Fruit fly (Drosophila melanogaster) whole organism, embryonic: ENCODE measurements around the gene Gyc88E.

ENCODE experiments used
- CG10431 ChIP-seq: fragments of 200-800 bp; sonication (Bioruptor generic); optimal IDR thresholded peaks from 3 replicates; lab custom pipeline; 2018; ENCODE audit warnings: missing biosample characterization, mild to moderate bottlenecking, missing genetic modification characterization
- CG11560 ChIP-seq: fragments of 200-800 bp; sonication (Bioruptor generic); IDR thresholded peaks from 3 replicates; pipeline ENCODE4 v1.3.6; 2022; ENCODE audit warnings: missing biosample characterization, missing genetic modification characterization
- CG12071 ChIP-seq: fragments of 200-800 bp; sonication (Bioruptor generic); optimal IDR thresholded peaks from 3 replicates; lab custom pipeline; 2018; ENCODE audit warnings: missing biosample characterization, mild to moderate bottlenecking, missing genetic modification characterization
- CG12155 ChIP-seq: fragments of 200-800 bp; sonication (Bioruptor generic); optimal IDR thresholded peaks from 3 replicates; lab custom pipeline; 2016; ENCODE audit warnings: missing biosample characterization, missing genetic modification characterization
- CG12299 ChIP-seq: fragments of 200-800 bp; sonication (Bioruptor generic); optimal IDR thresholded peaks from 2 replicates; lab custom pipeline; 2018; ENCODE audit warnings: missing biosample characterization, mild to moderate bottlenecking, missing genetic modification characterization
- CG12769 ChIP-seq: fragments of 200-800 bp; sonication (Bioruptor generic); optimal IDR thresholded peaks from 2 replicates; lab custom pipeline; 2019; ENCODE audit warnings: missing biosample characterization, mild to moderate bottlenecking, missing genetic modification characterization, moderate library complexity
- CG13123 ChIP-seq: fragments of 200-800 bp; sonication (Bioruptor generic); optimal IDR thresholded peaks from 2 replicates; lab custom pipeline; 2016; ENCODE audit warnings: missing biosample characterization, missing genetic modification characterization
- CG13287 ChIP-seq: fragments of 200-800 bp; sonication (Bioruptor generic); IDR thresholded peaks from 2 replicates; pipeline ENCODE4 v1.3.6; 2022; ENCODE audit warnings: missing biosample characterization, missing genetic modification characterization; ENCODE audit not compliant: partially characterized antibody
- CG14441 ChIP-seq: fragments of 200-800 bp; sonication (Bioruptor generic); IDR thresholded peaks from 2 replicates; pipeline ENCODE4 v1.3.6; 2022; ENCODE audit warnings: missing biosample characterization, missing genetic modification characterization
- CG17359 ChIP-seq: fragments of 200-800 bp; sonication (Bioruptor generic); optimal IDR thresholded peaks from 3 replicates; lab custom pipeline; 2018; ENCODE audit warnings: missing biosample characterization, mild to moderate bottlenecking, missing genetic modification characterization, moderate library complexity
- CG17385 ChIP-seq: fragments of 200-800 bp; sonication (Bioruptor generic); optimal IDR thresholded peaks from 3 replicates; lab custom pipeline; 2018; ENCODE audit warnings: missing biosample characterization, mild to moderate bottlenecking, missing genetic modification characterization
- CG17829 ChIP-seq: fragments of 200-800 bp; optimal IDR thresholded peaks from 2 replicates; lab custom pipeline; 2019; ENCODE audit warnings: missing biosample characterization, mild to moderate bottlenecking, missing genetic modification characterization, moderate library complexity
- CG2875 ChIP-seq: fragments of 200-800 bp; sonication (Bioruptor generic); optimal IDR thresholded peaks from 2 replicates; lab custom pipeline; 2017; ENCODE audit warnings: missing biosample characterization, mild to moderate bottlenecking, missing genetic modification characterization, missing genetic modification reagents
- CG33213 ChIP-seq: fragments of 200-800 bp; sonication (Bioruptor generic); optimal IDR thresholded peaks from 3 replicates; lab custom pipeline; 2016; ENCODE audit warnings: missing biosample characterization, missing genetic modification characterization
- CG5180 ChIP-seq: fragments of 200-800 bp; sonication (Bioruptor generic); optimal IDR thresholded peaks from 3 replicates; lab custom pipeline; 2017; ENCODE audit warnings: missing biosample characterization, missing genetic modification characterization, mild to moderate bottlenecking, moderate library complexity, missing genetic modification reagents
- CG6272 ChIP-seq: fragments of 200-800 bp; sonication (Bioruptor generic); IDR thresholded peaks from 2 replicates; pipeline ENCODE4 v1.3.6; 2022; ENCODE audit warnings: missing biosample characterization, missing genetic modification characterization
- CG6683 ChIP-seq: fragments of 200-800 bp; sonication (Bioruptor generic); optimal IDR thresholded peaks from 2 replicates; lab custom pipeline; 2017; ENCODE audit warnings: missing biosample characterization, mild to moderate bottlenecking, missing genetic modification characterization, missing genetic modification reagents
- CG7372 ChIP-seq: fragments of 200-800 bp; sonication (Bioruptor generic); IDR thresholded peaks from 2 replicates; pipeline ENCODE4 v1.3.6; 2022; ENCODE audit warnings: missing biosample characterization, missing genetic modification characterization
- CG7928 ChIP-seq: fragments of 200-800 bp; sonication (Bioruptor generic); optimal IDR thresholded peaks from 2 replicates; lab custom pipeline; 2017; ENCODE audit warnings: missing biosample characterization, mild to moderate bottlenecking, missing genetic modification characterization
- CTCF ChIP-seq: fragments of 200-800 bp; sonication (Bioruptor generic); optimal IDR thresholded peaks from 2 replicates; lab custom pipeline; 2017; ENCODE audit warnings: missing biosample characterization, mild to moderate bottlenecking, missing genetic modification characterization, moderate library complexity
- Camta ChIP-seq: fragments of 200-800 bp; sonication (Bioruptor generic); optimal IDR thresholded peaks from 2 replicates; lab custom pipeline; 2016; ENCODE audit warnings: missing biosample characterization, missing genetic modification characterization
- Dad ChIP-seq: fragments of 200-800 bp; sonication (Bioruptor generic); optimal IDR thresholded peaks from 3 replicates; lab custom pipeline; 2016; ENCODE audit warnings: missing biosample characterization, missing genetic modification characterization
- Doc2 ChIP-seq: fragments of 200-800 bp; sonication (Bioruptor generic); IDR thresholded peaks from 2 replicates; pipeline ENCODE4 v1.3.6; 2022; ENCODE audit warnings: missing biosample characterization, missing genetic modification characterization
- Hey ChIP-seq: fragments of 200-800 bp; sonication (Bioruptor generic); optimal IDR thresholded peaks from 3 replicates; lab custom pipeline; 2018; ENCODE audit warnings: missing biosample characterization, mild to moderate bottlenecking, missing genetic modification characterization
- Hr51 ChIP-seq, 2 experiments: fragments of 200-800 bp; sonication (Bioruptor generic); optimal IDR thresholded peaks; 2 replicates in 1 of 2; 3 replicates in 1 of 2; lab custom pipeline; 2016 to 2018; ENCODE audit warnings: missing biosample characterization in 2 of 2, missing genetic modification characterization in 2 of 2, mild to moderate bottlenecking in 1 of 2, moderate library complexity in 1 of 2
- Med ChIP-seq: fragments of 200-800 bp; sonication (Bioruptor generic); peaks from one replicate; lab custom pipeline; 2016; ENCODE audit warnings: missing biosample characterization, missing genetic modification characterization, mild to moderate bottlenecking, inconsistent platforms, moderate library complexity
- Neu2 ChIP-seq: fragments of 200-800 bp; sonication (Bioruptor generic); optimal IDR thresholded peaks from 3 replicates; lab custom pipeline; 2016; ENCODE audit warnings: missing biosample characterization, missing genetic modification characterization, borderline replicate concordance
- Oaz ChIP-seq: fragments of 200-800 bp; sonication (Bioruptor generic); IDR thresholded peaks from 2 replicates; pipeline ENCODE4 v1.3.6; 2022; ENCODE audit warnings: missing biosample characterization, missing genetic modification characterization
- Ptx1 ChIP-seq: fragments of 200-800 bp; sonication (Bioruptor generic); IDR thresholded peaks from 2 replicates; pipeline ENCODE4 v1.3.6; 2022; ENCODE audit warnings: missing biosample characterization, missing genetic modification characterization
- Trl ChIP-seq, 3 experiments: fragments of >200 bp in 2 of 3; fragments of 200-800 bp in 1 of 3; sonication (Bioruptor generic) in 1 of 3; optimal IDR thresholded peaks; 2 replicates in 1 of 3; 3 replicates in 2 of 3; lab custom pipeline; 2016 to 2017; ENCODE audit warnings: missing biosample characterization in 1 of 3, missing genetic modification characterization in 1 of 3
- aop ChIP-seq: fragments of 200-800 bp; sonication (Bioruptor generic); IDR thresholded peaks from 2 replicates; pipeline ENCODE4 v1.3.6; 2022; ENCODE audit warnings: missing biosample characterization, missing genetic modification characterization
- ash1 ChIP-seq: fragments of 200-800 bp; sonication (Bioruptor generic); optimal IDR thresholded peaks from 2 replicates; lab custom pipeline; 2018; ENCODE audit warnings: missing biosample characterization, mild to moderate bottlenecking, missing genetic modification characterization
- bowl ChIP-seq: fragments of 200-800 bp; sonication (Bioruptor generic); IDR thresholded peaks from 2 replicates; pipeline ENCODE4 v1.3.6; 2022; ENCODE audit warnings: missing biosample characterization, missing genetic modification characterization
- cato ChIP-seq: fragments of 200-800 bp; sonication (Bioruptor generic); optimal IDR thresholded peaks from 2 replicates; lab custom pipeline; 2016; ENCODE audit warnings: missing biosample characterization, missing genetic modification characterization, borderline replicate concordance
- croc ChIP-seq: fragments of 200-800 bp; sonication (Bioruptor generic); conservative IDR thresholded peaks from 3 replicates; pipeline ENCODE4 v1.3.6; 2022; ENCODE audit warnings: missing biosample characterization, missing genetic modification characterization
- emc ChIP-seq: fragments of 200-800 bp; sonication (Bioruptor generic); optimal IDR thresholded peaks from 2 replicates; lab custom pipeline; 2016; ENCODE audit warnings: missing biosample characterization, missing genetic modification characterization
- gsb ChIP-seq: fragments of 200-800 bp; sonication (Bioruptor generic); IDR thresholded peaks from 2 replicates; pipeline ENCODE4 v1.3.6; 2022; ENCODE audit warnings: missing biosample characterization, missing genetic modification characterization
- gt ChIP-seq: fragments of 200-800 bp; sonication (Bioruptor generic); IDR thresholded peaks from 2 replicates; pipeline ENCODE4 v1.3.6; 2022; ENCODE audit warnings: missing biosample characterization, missing genetic modification characterization
- ham ChIP-seq: fragments of 200-800 bp; sonication (Bioruptor generic); IDR thresholded peaks from 2 replicates; pipeline ENCODE4 v1.3.6; 2022; ENCODE audit warnings: missing biosample characterization, missing genetic modification characterization
- ind ChIP-seq: fragments of 200-800 bp; sonication (Bioruptor generic); optimal IDR thresholded peaks from 3 replicates; lab custom pipeline; 2016; ENCODE audit warnings: missing biosample characterization, missing genetic modification characterization
- maf-S ChIP-seq: fragments of 200-800 bp; sonication (Bioruptor generic); optimal IDR thresholded peaks from 2 replicates; lab custom pipeline; 2016; ENCODE audit warnings: missing biosample characterization, missing genetic modification characterization
- mirr ChIP-seq: fragments of 200-800 bp; sonication (Bioruptor generic); optimal IDR thresholded peaks from 3 replicates; lab custom pipeline; 2018; ENCODE audit warnings: missing biosample characterization, mild to moderate bottlenecking, missing genetic modification characterization
- nau ChIP-seq: fragments of 200-800 bp; sonication (Bioruptor generic); optimal IDR thresholded peaks from 3 replicates; lab custom pipeline; 2017; ENCODE audit warnings: missing biosample characterization, mild to moderate bottlenecking, missing genetic modification characterization, missing genetic modification reagents
- prd ChIP-seq, 3 experiments: fragments of >200 bp in 2 of 3; fragments of 200-800 bp in 1 of 3; sonication (Bioruptor generic) in 1 of 3; optimal IDR thresholded peaks in 2 of 3; IDR thresholded peaks in 1 of 3; 2 replicates in 2 of 3; 3 replicates in 1 of 3; pipeline versions ENCODE4 v1.3.6 to Lab custom; 2017 to 2022; ENCODE audit warnings: missing biosample characterization in 1 of 3, missing genetic modification characterization in 1 of 3
- ranshi ChIP-seq: fragments of 200-800 bp; sonication (Bioruptor generic); IDR thresholded peaks from 2 replicates; pipeline ENCODE4 v1.3.6; 2022; ENCODE audit warnings: missing biosample characterization, missing genetic modification characterization
- run ChIP-seq: fragments of 200-800 bp; sonication (Bioruptor generic); optimal IDR thresholded peaks from 3 replicates; lab custom pipeline; 2018; ENCODE audit warnings: missing biosample characterization, mild to moderate bottlenecking, missing genetic modification characterization
- so ChIP-seq: fragments of 200-800 bp; sonication (Bioruptor generic); IDR thresholded peaks from 3 replicates; pipeline ENCODE4 v1.3.6; 2022; ENCODE audit warnings: missing biosample characterization, missing genetic modification characterization
- sr ChIP-seq: fragments of 200-800 bp; sonication (Bioruptor generic); IDR thresholded peaks from 3 replicates; pipeline ENCODE4 v1.3.6; 2022; ENCODE audit warnings: missing biosample characterization, missing genetic modification characterization
- stwl ChIP-seq: fragments of 200-800 bp; sonication (Bioruptor generic); optimal IDR thresholded peaks from 3 replicates; lab custom pipeline; 2018; ENCODE audit warnings: missing biosample characterization, mild to moderate bottlenecking, missing genetic modification characterization, moderate library complexity
- vnd ChIP-seq: fragments of 200-800 bp; sonication (Bioruptor generic); IDR thresholded peaks from 3 replicates; pipeline ENCODE4 v1.3.6; 2022; ENCODE audit warnings: missing biosample characterization, missing genetic modification characterization; ENCODE audit not compliant: partially characterized antibody
- zen2 ChIP-seq: fragments of 200-800 bp; sonication (Bioruptor generic); IDR thresholded peaks from 3 replicates; pipeline ENCODE4 v1.3.6; 2022; ENCODE audit warnings: missing biosample characterization, missing genetic modification characterization; ENCODE audit not compliant: partially characterized antibody

The Gyc88E gene

DNA sequence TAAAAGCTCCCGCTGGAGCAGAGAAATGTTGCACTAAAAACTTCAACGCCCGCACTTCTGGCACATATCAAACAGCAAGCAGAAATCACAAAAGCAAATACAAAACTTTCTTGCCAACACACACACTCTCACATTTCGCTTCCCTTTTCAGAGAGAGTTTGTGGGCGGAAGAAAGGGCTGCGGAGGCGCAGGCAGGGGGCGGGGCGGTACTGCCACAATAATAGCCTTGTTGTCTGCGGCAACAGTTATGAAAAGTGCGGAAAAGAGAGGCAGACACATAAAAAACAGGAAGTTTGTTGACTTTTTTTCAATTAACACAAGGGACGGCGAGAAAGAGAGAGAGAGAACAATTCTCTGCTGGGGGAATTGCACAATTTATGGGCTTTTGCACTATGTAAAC, 19.3 kb upstream of the Gyc88E start (continued):
- peak in 1 of 2 experiments; percentile 3 for TF ChIP-seq Hr51 (GFP tag; optimal IDR thresholded peaks at IDR 0.05; lab: Kevin White, UChicago)
- no peak for TF ChIP-seq CG13123 (GFP tag; lab: Kevin White, UChicago)
- no peak for TF ChIP-seq sr (GFP tag; lab: Robert Waterston, UW)
- peak; percentile 79 for TF ChIP-seq Med
- no peak for TF ChIP-seq nau (GFP tag; lab: Kevin White, UChicago)
- no peak for TF ChIP-seq Ptx1 (GFP tag; lab: Robert Waterston, UW)
- no peak for TF ChIP-seq Dad (GFP tag; lab: Kevin White, UChicago)
- no peak for TF ChIP-seq CG33213
- TF ChIP-seq CG12769: peak; percentile 48
- no peak for TF ChIP-seq CG7928 (GFP tag; lab: Kevin White, UChicago)
- TF ChIP-seq CG13287: no peak
- TF ChIP-seq prd (optimal IDR thresholded peaks at IDR 0.05; lab: Kevin White, UChicago): no peak
- TF ChIP-seq prd (GFP tag; IDR thresholded peaks at IDR 0.05; lab: Robert Waterston, UW): no peak
- TF ChIP-seq CG17385 (GFP tag; lab: Kevin White, UChicago): no peak
- no peak for TF ChIP-seq mirr (GFP tag; lab: Kevin White, UChicago)
- TF ChIP-seq ranshi (GFP tag; lab: Robert Waterston, UW): no peak
- no peak for TF ChIP-seq ash1
- no peak for TF ChIP-seq CG17829 (tag; lab: Kevin White, UChicago)
- no peak for TF ChIP-seq Neu2 (GFP tag; lab: Kevin White, UChicago)
- no peak for TF ChIP-seq zen2
- TF ChIP-seq CG7372 (GFP tag; lab: Robert Waterston, UW): no peak
- no peak for TF ChIP-seq CG17359 (tag; lab: Kevin White, UChicago)
- no peak for TF ChIP-seq CTCF (GFP tag; lab: Kevin White, UChicago)
- no peak for TF ChIP-seq aop (GFP tag; lab: Robert Waterston, UW)
- no peak for TF ChIP-seq CG6683 (GFP tag; lab: Kevin White, UChicago)
- TF ChIP-seq Trl (optimal IDR thresholded peaks at IDR 0.05; lab: Kevin White, UChicago): peak in 1 of 2 experiments; percentile 12
- TF ChIP-seq Trl (GFP tag; optimal IDR thresholded peaks at IDR 0.05; lab: Kevin White, UChicago): no peak

DNA sequence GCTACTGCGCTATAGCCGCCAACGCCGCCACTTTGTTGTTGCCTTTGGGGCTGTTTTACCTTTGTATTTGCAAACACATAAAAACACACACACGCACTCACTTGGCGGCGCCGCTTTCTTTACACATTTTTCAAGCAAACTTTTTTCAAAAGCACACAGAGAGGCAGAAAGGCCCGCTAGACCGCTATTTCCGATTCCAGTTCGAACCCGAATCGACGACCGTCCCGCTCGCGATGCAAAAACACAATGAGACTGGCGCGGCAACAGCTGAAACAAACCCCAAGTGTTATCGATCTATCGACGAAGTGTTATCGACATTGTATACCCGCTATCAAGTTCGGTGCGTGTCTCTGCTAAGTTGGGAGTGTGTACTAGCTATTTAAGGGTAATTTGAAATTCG, 18.5 kb upstream of the Gyc88E start, which contains the start of gene CG42788:
TSS of gene CG42788 (minus strand) at position 250 of the 400 bp plus-strand sequence.
- TF ChIP-seq vnd (GFP tag; lab: Robert Waterston, UW): no peak
- no peak for TF ChIP-seq so (GFP tag; lab: Robert Waterston, UW)
- TF ChIP-seq gsb (GFP tag; lab: Robert Waterston, UW): no peak
- peak; percentile 7 for TF ChIP-seq CG10431 (GFP tag; lab: Kevin White, UChicago)
- peak; percentile 65 for TF ChIP-seq Hey (tag; lab: Kevin White, UChicago)
- peak; percentile 54 for TF ChIP-seq CG12155 (GFP tag; lab: Kevin White, UChicago)
- no peak for TF ChIP-seq gt (GFP tag; lab: Robert Waterston, UW)
- TF ChIP-seq Camta: peak; percentile 33
- no peak for TF ChIP-seq emc (GFP tag; lab: Kevin White, UChicago)
- TF ChIP-seq bowl (GFP tag; lab: Robert Waterston, UW): no peak
- TF ChIP-seq Doc2 (GFP tag; lab: Robert Waterston, UW): no peak
- peak; percentile 55 for TF ChIP-seq run (tag; lab: Kevin White, UChicago)
- peak; percentile 65 for TF ChIP-seq CG6272 (GFP tag; lab: Robert Waterston, UW)
- peak; percentile 78 for TF ChIP-seq stwl (tag; lab: Kevin White, UChicago)
- no peak for TF ChIP-seq CG7372 (GFP tag; lab: Robert Waterston, UW)
- TF ChIP-seq CG5180: peak; percentile 34
- no peak for TF ChIP-seq croc (GFP tag; lab: Robert Waterston, UW)
- no peak for TF ChIP-seq cato
- TF ChIP-seq CG14441: no peak
- no peak for TF ChIP-seq ham (GFP tag; lab: Robert Waterston, UW)
- no peak for TF ChIP-seq ind (GFP tag; lab: Kevin White, UChicago)
- no peak for TF ChIP-seq CG11560 (tag; lab: Robert Waterston, UW)
- peak; percentile 61 for TF ChIP-seq CG12071 (GFP tag; lab: Kevin White, UChicago)
- no peak for TF ChIP-seq Oaz (GFP tag; lab: Robert Waterston, UW)
- peak; percentile 57 for TF ChIP-seq CG2875 (GFP tag; lab: Kevin White, UChicago)
- TF ChIP-seq maf-S (GFP tag; lab: Kevin White, UChicago): peak; percentile 58
- TF ChIP-seq CG12299: peak; percentile 34
